Worm (Caenorhabditis elegans) whole organism, midembryonic: ENCODE data around the gene cdh-1.
"Not testable (repeated sequence)": the region's sequence is repeated elsewhere in the genome, so short reads cannot be mapped to it uniquely, and the experiment has no call there.

Experiments used
- T22C8.4 ChIP-seq: fragments of 200-800 bp; sonication (Bioruptor generic); IDR thresholded peaks from 2 replicates; pipeline ENCODE4 v1.3.6; 2022; ENCODE audit warnings: missing genetic modification characterization, missing compliant biosample characterization
- cog-1 ChIP-seq: sonication (generic microtip); optimal IDR thresholded peaks from 2 replicates; lab custom pipeline; 2016; ENCODE audit warnings: missing genetic modification characterization, missing compliant biosample characterization
- flt-1 ChIP-seq: fragments of 200-800 bp; sonication (Bioruptor generic); IDR thresholded peaks from 2 replicates; pipeline ENCODE4 v1.3.6; 2022; ENCODE audit warnings: missing genetic modification characterization, missing compliant biosample characterization
- klf-2 ChIP-seq: fragments of 200-800 bp; sonication (Bioruptor generic); conservative IDR thresholded peaks from 2 replicates; pipeline ENCODE4 v1.3.6; 2022; ENCODE audit warnings: missing genetic modification reagents, missing genetic modification characterization, missing compliant biosample characterization
- med-1 ChIP-seq: sonication (generic microtip); optimal IDR thresholded peaks from 2 replicates; lab custom pipeline; 2017; ENCODE audit warnings: missing genetic modification characterization, mild to moderate bottlenecking, missing compliant biosample characterization, antibody characterized with exemption, missing genetic modification reagents; ENCODE audit not compliant: insufficient read depth
- ref-1 ChIP-seq: fragments of 200-800 bp; sonication (Bioruptor generic); conservative IDR thresholded peaks from 2 replicates; pipeline ENCODE4 v1.3.6; 2022; ENCODE audit warnings: missing genetic modification reagents, missing genetic modification characterization, missing compliant biosample characterization
- tab-1 ChIP-seq: fragments of 200-800 bp; sonication (Bioruptor generic); IDR thresholded peaks from 2 replicates; pipeline ENCODE4 v1.3.6; 2022; ENCODE audit warnings: missing genetic modification characterization, missing compliant biosample characterization
- ztf-23 ChIP-seq: fragments of 200-800 bp; sonication (Bioruptor generic); IDR thresholded peaks from 2 replicates; pipeline ENCODE4 v1.3.6; 2022; ENCODE audit warnings: missing genetic modification reagents, missing genetic modification characterization, missing compliant biosample characterization
- ztf-29 ChIP-seq: fragments of 200-800 bp; sonication (Bioruptor generic); IDR thresholded peaks from 2 replicates; pipeline ENCODE4 v1.3.6; 2022; ENCODE audit warnings: missing genetic modification reagents, missing genetic modification characterization, missing compliant biosample characterization

The cdh-1 gene

DNA sequence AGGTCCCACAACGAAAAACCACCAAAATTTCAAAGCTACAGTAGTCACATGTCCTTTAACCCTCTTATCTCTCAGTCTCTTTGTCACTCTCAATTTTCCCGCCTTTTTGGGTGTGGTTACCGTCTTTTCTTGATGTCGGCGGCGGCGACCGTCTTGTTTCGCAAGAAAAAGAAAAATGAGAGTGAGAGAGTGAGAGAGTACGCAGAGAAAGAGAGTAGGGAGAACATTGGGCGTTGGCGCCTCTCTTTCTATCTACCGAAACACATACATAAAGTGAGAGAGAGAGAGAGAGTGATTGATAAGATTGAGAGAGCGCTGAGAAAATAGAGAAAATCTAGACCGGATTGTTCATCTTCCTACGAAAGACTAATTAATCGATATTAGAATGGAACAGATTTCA lies 34.8 kb upstream of the cdh-1 start:
- TF ChIP-seq T22C8.4 (GFP tag; lab: Robert Waterston, UW) (no peak), tab-1 (GFP tag; lab: Robert Waterston, UW) (no peak), ztf-29 (GFP tag; lab: Robert Waterston, UW) (no peak), cog-1 (no peak), ztf-23 (GFP tag; lab: Robert Waterston, UW) (no peak), klf-2 (GFP tag; lab: Robert Waterston, UW) (no peak)

DNA sequence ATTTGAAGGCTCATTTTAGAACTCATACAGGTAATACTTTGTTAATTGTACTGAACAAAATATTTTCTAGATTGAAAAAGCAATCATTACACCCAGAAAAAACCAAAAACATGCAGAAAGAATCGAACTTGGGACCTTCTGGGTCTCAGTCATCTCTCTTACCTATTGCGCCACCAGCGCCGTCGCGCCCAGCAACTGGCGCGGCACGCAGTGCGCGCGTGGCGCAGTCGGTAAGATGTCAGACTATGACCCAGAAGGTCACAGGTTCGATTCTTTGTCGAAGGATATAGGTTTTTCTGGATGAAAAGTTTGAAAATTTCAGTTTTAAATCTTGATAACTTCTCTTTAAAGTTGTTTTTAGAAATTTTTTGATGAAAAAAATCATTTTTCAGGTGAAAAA lies 31.0 kb upstream of the cdh-1 start:
- no peak for TF ChIP-seq cog-1
- no peak for TF ChIP-seq T22C8.4 (GFP tag; lab: Robert Waterston, UW)
- TF ChIP-seq flt-1 (GFP tag; lab: Robert Waterston, UW): no peak
- no peak for TF ChIP-seq tab-1 (GFP tag; lab: Robert Waterston, UW)
- TF ChIP-seq klf-2 (GFP tag; lab: Robert Waterston, UW): no peak
- TF ChIP-seq ztf-29 (GFP tag; lab: Robert Waterston, UW): no peak
- TF ChIP-seq med-1 (GFP tag; lab: Kevin White, UChicago): no peak
- no peak for TF ChIP-seq ref-1 (GFP tag; lab: Robert Waterston, UW)
- no peak for TF ChIP-seq ztf-23 (GFP tag; lab: Robert Waterston, UW)

DNA sequence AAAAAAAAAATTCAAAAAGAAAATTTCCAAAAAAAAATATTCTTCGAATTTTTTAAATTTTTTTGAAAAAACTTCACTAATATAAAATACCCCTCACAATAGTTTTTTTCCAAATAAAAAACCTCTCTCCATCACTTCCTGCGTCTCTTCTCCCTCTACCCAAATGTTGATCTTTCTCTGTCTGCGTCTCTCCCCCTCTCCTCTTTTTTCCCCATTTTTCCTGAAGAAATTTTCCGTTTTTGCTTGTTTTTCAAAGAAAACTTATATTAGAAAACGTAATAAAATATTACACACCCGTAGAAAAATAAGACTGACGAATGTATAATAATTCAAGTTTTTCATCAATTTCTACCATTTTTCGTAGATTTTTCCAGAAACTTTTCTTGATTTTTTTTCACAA lies 29.6 kb upstream of the cdh-1 start:
- TF ChIP-seq tab-1 (GFP tag; lab: Robert Waterston, UW) (no peak), ref-1 (GFP tag; lab: Robert Waterston, UW) (no peak), med-1 (GFP tag; lab: Kevin White, UChicago) (no peak), cog-1 (no peak), T22C8.4 (GFP tag; lab: Robert Waterston, UW) (no peak), klf-2 (GFP tag; lab: Robert Waterston, UW) (no peak), flt-1 (GFP tag; lab: Robert Waterston, UW) (no peak), ztf-23 (GFP tag; lab: Robert Waterston, UW) (no peak), ztf-29 (GFP tag; lab: Robert Waterston, UW) (no peak)

DNA sequence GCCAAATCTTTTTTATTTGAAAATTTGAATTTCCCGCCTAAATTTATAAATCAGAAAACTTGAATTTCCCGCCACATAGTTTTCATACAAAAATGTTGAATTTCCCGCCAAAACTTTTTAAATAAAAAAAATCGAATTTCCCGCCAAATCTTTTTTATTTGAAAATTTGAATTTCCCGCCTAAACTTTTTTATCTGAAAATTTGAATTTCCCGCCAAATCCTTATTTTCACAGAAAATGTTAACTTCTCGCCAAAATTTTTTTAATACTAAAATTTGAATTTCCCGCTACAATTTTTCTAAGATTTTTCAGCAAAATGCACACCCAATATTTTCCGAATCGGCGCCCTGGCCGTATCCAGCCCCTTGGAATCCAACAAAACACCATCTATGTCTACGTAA lies 28.7 kb upstream of the cdh-1 start, which contains the start of gene F56F11.2:
Gene F56F11.2 (plus strand): TSS at position 301 of the 400 bp plus-strand sequence.
- TF ChIP-seq flt-1, tab-1, klf-2 (GFP tag; lab: Robert Waterston, UW): not testable (repeated sequence)

DNA sequence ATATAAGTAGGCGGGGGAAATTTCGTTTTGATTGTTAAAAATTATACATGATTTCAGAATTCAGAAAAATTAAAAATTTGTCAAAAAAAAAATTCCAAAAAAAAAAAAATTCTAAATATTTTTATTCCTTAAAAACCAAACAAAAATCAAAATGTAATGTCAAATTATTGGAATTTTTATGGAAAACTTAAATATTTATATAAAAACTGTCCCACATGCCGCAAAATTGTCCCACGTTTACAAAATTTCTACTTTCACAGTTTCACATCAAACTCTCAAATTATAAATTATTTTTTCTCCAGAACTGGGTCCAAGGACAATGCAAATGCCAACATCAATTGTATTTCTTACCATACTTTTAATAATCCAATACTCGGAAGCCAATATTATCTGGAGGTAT lies 19.3 kb upstream of the cdh-1 start, which contains the start of gene F56F11.1:
Gene F56F11.1 (plus strand): TSS at position 301 of the 400 bp plus-strand sequence.
- TF ChIP-seq T22C8.4 (GFP tag; lab: Robert Waterston, UW) (no peak), tab-1 (GFP tag; lab: Robert Waterston, UW) (no peak), klf-2 (GFP tag; lab: Robert Waterston, UW) (no peak), ztf-23 (GFP tag; lab: Robert Waterston, UW) (no peak), med-1 (GFP tag; lab: Kevin White, UChicago) (no peak), flt-1 (GFP tag; lab: Robert Waterston, UW) (no peak), ref-1 (GFP tag; lab: Robert Waterston, UW) (no peak)

DNA sequence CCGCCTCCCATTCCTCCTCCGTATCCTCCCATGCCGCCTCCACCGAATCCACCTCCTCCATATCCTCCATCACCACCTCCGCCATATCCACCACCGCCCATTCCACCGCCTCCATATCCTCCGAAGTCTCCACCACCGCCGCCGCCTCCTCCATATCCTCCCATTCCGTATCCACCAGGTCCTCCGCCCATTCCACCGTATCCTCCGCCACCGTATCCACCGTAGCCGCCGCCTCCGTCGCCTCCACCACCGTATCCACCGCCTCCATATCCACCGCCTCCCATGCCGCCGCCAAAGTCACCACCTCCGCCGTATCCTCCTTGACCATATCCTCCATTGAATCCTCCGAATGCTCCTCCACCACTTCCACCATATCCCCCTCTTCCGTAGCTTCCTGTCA lies 11.0 kb upstream of the cdh-1 start:
- no peak for TF ChIP-seq tab-1 (GFP tag; lab: Robert Waterston, UW)

DNA sequence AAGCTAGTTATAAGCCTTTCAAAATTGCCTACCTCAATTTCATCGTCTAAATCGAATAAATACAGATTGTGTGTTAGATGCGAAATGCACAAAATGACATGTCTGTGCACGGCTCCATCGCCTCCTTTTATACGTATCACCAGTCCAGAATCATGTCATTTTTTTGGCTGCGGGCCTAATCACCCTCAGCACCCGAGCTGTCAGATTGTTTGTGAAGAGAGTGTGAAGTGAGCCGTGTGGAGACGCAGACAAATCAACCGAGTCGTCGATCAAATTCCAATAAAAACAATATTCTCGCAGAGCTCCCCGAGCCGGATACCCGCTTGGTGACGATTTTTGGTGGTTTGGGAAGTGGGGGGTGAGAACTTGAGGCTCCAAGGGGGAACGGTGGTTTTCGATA lies 9.6 kb upstream of the cdh-1 start, which contains the start of gene idpa-1:
Gene idpa-1 (minus strand): TSS at position 101 of the 400 bp plus-strand sequence.
- TF ChIP-seq ref-1 (GFP tag; lab: Robert Waterston, UW) (no peak), tab-1 (GFP tag; lab: Robert Waterston, UW) (no peak), klf-2 (GFP tag; lab: Robert Waterston, UW) (no peak), med-1 (GFP tag; lab: Kevin White, UChicago) (no peak), ztf-29 (GFP tag; lab: Robert Waterston, UW) (no peak), ztf-23 (GFP tag; lab: Robert Waterston, UW) (no peak), flt-1 (GFP tag; lab: Robert Waterston, UW) (no peak), cog-1 (no peak), T22C8.4 (GFP tag; lab: Robert Waterston, UW) (no peak)

DNA sequence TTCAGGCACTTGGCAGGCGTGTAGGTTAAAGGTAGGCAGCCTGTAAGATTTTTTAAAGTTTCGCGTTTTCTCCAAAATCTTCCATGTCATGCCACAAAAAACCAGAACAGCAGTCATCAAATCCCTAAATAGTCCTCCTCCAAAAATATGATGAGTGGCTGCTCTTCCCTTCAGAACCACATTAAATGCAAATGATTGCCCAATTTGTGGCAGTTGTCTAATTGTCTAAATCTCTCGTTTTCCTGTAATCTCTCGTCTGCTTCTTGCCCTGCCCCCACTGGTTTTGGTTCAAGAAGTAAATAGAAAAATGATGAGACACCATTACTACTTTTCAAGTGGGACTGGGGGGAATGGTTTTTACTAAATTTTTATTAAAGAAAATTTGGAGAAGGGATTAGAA lies 6.5 kb upstream of the cdh-1 start:
- no peak for TF ChIP-seq ztf-23 (GFP tag; lab: Robert Waterston, UW)

DNA sequence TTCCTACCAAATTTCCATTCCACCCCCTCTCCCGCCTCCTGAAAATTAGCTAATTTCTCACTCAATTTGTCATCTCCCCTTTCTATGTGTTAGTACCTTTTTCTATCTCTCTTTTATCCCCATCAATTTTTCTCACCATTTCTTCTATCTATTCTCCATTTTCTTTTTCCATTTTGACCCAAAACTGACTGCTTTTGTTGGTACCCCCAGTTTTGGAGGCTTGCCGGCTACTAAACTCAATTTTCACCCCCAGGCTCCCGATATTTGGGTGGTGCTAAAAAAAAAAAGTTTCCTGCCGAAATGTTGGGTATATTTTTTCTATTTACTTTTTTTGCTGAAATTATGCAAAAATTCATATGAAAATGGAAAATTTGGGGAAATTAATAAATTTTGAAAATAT lies 2.9 kb upstream of the cdh-1 start:
- TF ChIP-seq klf-2 (GFP tag; lab: Robert Waterston, UW) (no peak), cog-1 (no peak), ref-1 (GFP tag; lab: Robert Waterston, UW) (no peak), med-1 (GFP tag; lab: Kevin White, UChicago) (no peak), T22C8.4 (GFP tag; lab: Robert Waterston, UW) (no peak), ztf-23 (GFP tag; lab: Robert Waterston, UW) (no peak), ztf-29 (GFP tag; lab: Robert Waterston, UW) (no peak), flt-1 (GFP tag; lab: Robert Waterston, UW) (no peak), tab-1 (GFP tag; lab: Robert Waterston, UW) (no peak)

DNA sequence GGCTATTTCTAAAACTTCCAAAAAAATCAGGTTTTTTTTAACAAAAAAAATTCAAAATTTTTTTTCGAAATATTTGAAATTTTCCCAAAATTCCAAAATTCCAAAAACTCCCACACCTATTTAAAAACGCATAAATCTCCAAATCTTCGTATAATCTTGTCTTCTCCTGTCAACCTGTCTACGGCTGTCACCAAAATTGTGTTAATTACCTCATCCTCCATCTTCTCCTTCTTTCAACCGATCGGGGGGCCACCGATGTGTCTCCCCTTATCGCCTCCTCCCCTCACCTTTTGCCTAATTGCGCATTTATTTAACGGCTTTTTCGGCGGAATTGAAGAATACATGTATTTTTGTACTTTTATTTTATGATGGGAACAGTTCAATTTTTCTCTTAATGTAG lies 1.8 kb upstream of the cdh-1 start:
- no peak for TF ChIP-seq T22C8.4 (GFP tag; lab: Robert Waterston, UW)
- no peak for TF ChIP-seq ztf-29 (GFP tag; lab: Robert Waterston, UW)
- no peak for TF ChIP-seq flt-1 (GFP tag; lab: Robert Waterston, UW)
- TF ChIP-seq ztf-23 (GFP tag; lab: Robert Waterston, UW): no peak
- no peak for TF ChIP-seq klf-2 (GFP tag; lab: Robert Waterston, UW)
- no peak for TF ChIP-seq tab-1 (GFP tag; lab: Robert Waterston, UW)
- TF ChIP-seq ref-1 (GFP tag; lab: Robert Waterston, UW): no peak
- TF ChIP-seq med-1 (GFP tag; lab: Kevin White, UChicago): no peak
- no peak for TF ChIP-seq cog-1
